Fruit fly (Drosophila melanogaster) whole organism, embryonic: ENCODE results near the gene CG46059.

Source experiments
- CG10431 ChIP-seq: fragments of 200-800 bp; sonication (Bioruptor generic); optimal IDR thresholded peaks from 3 replicates; lab custom pipeline; 2018; ENCODE audit warnings: missing biosample characterization, mild to moderate bottlenecking, missing genetic modification characterization
- CG11093 ChIP-seq: fragments of 200-800 bp; sonication (Bioruptor generic); IDR thresholded peaks from 3 replicates; pipeline ENCODE4 v1.3.6; 2022; ENCODE audit warnings: missing biosample characterization, missing genetic modification characterization
- CG11247 ChIP-seq: fragments of 200-800 bp; sonication (Bioruptor generic); IDR thresholded peaks from 2 replicates; pipeline ENCODE4 v1.3.6; 2022; ENCODE audit warnings: missing biosample characterization, missing genetic modification characterization
- CG11504 ChIP-seq: fragments of 200-800 bp; sonication (Bioruptor generic); optimal IDR thresholded peaks from 3 replicates; lab custom pipeline; 2019; ENCODE audit warnings: missing biosample characterization, mild to moderate bottlenecking, missing genetic modification characterization, moderate library complexity
- CG12659 ChIP-seq: fragments of 200-800 bp; sonication (Bioruptor generic); optimal IDR thresholded peaks from 3 replicates; lab custom pipeline; 2017; ENCODE audit warnings: mild to moderate bottlenecking, missing biosample characterization, missing genetic modification reagents, missing genetic modification characterization
- CG15269 ChIP-seq: fragments of 200-800 bp; sonication (Bioruptor generic); optimal IDR thresholded peaks from 2 replicates; lab custom pipeline; 2018; ENCODE audit warnings: missing biosample characterization, mild to moderate bottlenecking, missing genetic modification characterization, moderate library complexity
- CG17829 ChIP-seq: fragments of 200-800 bp; optimal IDR thresholded peaks from 2 replicates; lab custom pipeline; 2019; ENCODE audit warnings: missing biosample characterization, mild to moderate bottlenecking, missing genetic modification characterization, moderate library complexity
- CG18476 ChIP-seq: fragments of 200-800 bp; sonication (Bioruptor generic); optimal IDR thresholded peaks from 2 replicates; lab custom pipeline; 2016; ENCODE audit warnings: missing biosample characterization, mild to moderate bottlenecking, missing genetic modification characterization
- CG30020 ChIP-seq: fragments of 200-800 bp; optimal IDR thresholded peaks from 2 replicates; lab custom pipeline; 2019; ENCODE audit warnings: missing biosample characterization, mild to moderate bottlenecking, missing genetic modification characterization, moderate library complexity
- CG31224 ChIP-seq: fragments of 200-800 bp; sonication (Bioruptor generic); IDR thresholded peaks from 2 replicates; pipeline ENCODE4 v1.3.6; 2022; ENCODE audit warnings: missing biosample characterization, missing genetic modification characterization
- CG3281 ChIP-seq: fragments of 200-800 bp; sonication (Bioruptor generic); optimal IDR thresholded peaks from 3 replicates; lab custom pipeline; 2017; ENCODE audit warnings: missing biosample characterization, mild to moderate bottlenecking, missing genetic modification characterization
- CG3838 ChIP-seq: fragments of 200-800 bp; sonication (Bioruptor generic); optimal IDR thresholded peaks from 3 replicates; lab custom pipeline; 2016; ENCODE audit warnings: missing biosample characterization, missing genetic modification characterization
- CG7556 ChIP-seq: fragments of 200-800 bp; sonication (Bioruptor generic); optimal IDR thresholded peaks from 2 replicates; lab custom pipeline; 2017; ENCODE audit warnings: missing biosample characterization, mild to moderate bottlenecking, missing genetic modification characterization
- CG7963 ChIP-seq: fragments of 200-800 bp; sonication (Bioruptor generic); IDR thresholded peaks from 3 replicates; pipeline ENCODE4 v1.3.6; 2022; ENCODE audit warnings: missing biosample characterization, missing genetic modification characterization; ENCODE audit not compliant: partially characterized antibody
- CG8924 ChIP-seq: fragments of 200-800 bp; optimal IDR thresholded peaks from 3 replicates; lab custom pipeline; 2019; ENCODE audit warnings: missing biosample characterization, mild to moderate bottlenecking, missing genetic modification characterization, moderate library complexity
- CG9876 ChIP-seq: fragments of 200-800 bp; sonication (Bioruptor generic); optimal IDR thresholded peaks from 2 replicates; lab custom pipeline; 2016; ENCODE audit warnings: missing biosample characterization, missing genetic modification characterization
- D19B ChIP-seq: fragments of 200-800 bp; sonication (Bioruptor generic); optimal IDR thresholded peaks from 2 replicates; lab custom pipeline; 2017; ENCODE audit warnings: missing biosample characterization, mild to moderate bottlenecking, missing genetic modification characterization
- Dad ChIP-seq: fragments of 200-800 bp; sonication (Bioruptor generic); optimal IDR thresholded peaks from 3 replicates; lab custom pipeline; 2016; ENCODE audit warnings: missing biosample characterization, missing genetic modification characterization
- Dp ChIP-seq: fragments of 200-800 bp; sonication (Bioruptor generic); optimal IDR thresholded peaks from 2 replicates; lab custom pipeline; 2018; ENCODE audit warnings: missing biosample characterization, mild to moderate bottlenecking, missing genetic modification characterization, moderate library complexity
- HLH54F ChIP-seq: fragments of 200-800 bp; sonication (Bioruptor generic); optimal IDR thresholded peaks from 3 replicates; lab custom pipeline; 2016; ENCODE audit warnings: missing biosample characterization, missing genetic modification characterization
- Hr78 ChIP-seq, 2 experiments: fragments of 200-800 bp in 1 of 2; fragments of >200 bp in 1 of 2; sonication (Bioruptor generic) in 1 of 2; optimal IDR thresholded peaks; 2 replicates each; lab custom pipeline; 2017 to 2019; ENCODE audit warnings: missing biosample characterization in 2 of 2, missing genetic modification characterization in 2 of 2, mild to moderate bottlenecking in 1 of 2, moderate library complexity in 1 of 2
- Jarid2 ChIP-seq: fragments of 200-800 bp; sonication (Bioruptor generic); optimal IDR thresholded peaks from 3 replicates; lab custom pipeline; 2017; ENCODE audit warnings: mild to moderate bottlenecking, missing biosample characterization, missing genetic modification reagents, missing genetic modification characterization
- NK7.1 ChIP-seq: fragments of 200-800 bp; sonication (Bioruptor generic); optimal IDR thresholded peaks from 3 replicates; lab custom pipeline; 2016; ENCODE audit warnings: missing biosample characterization, missing genetic modification characterization
- Nf-YA ChIP-seq: fragments of 200-800 bp; sonication (Bioruptor generic); IDR thresholded peaks from 2 replicates; pipeline ENCODE4 v1.3.6; 2022; ENCODE audit warnings: missing biosample characterization, missing genetic modification characterization
- PHDP ChIP-seq: fragments of 200-800 bp; sonication (Bioruptor generic); optimal IDR thresholded peaks from 3 replicates; lab custom pipeline; 2018; ENCODE audit warnings: missing biosample characterization, mild to moderate bottlenecking, missing genetic modification characterization, moderate library complexity
- Pdp1 ChIP-seq, 2 experiments: fragments of 200-800 bp; sonication (Bioruptor generic); optimal IDR thresholded peaks; 3 replicates each; lab custom pipeline; 2016; ENCODE audit warnings: missing biosample characterization in 2 of 2, missing genetic modification characterization in 2 of 2, mild to moderate bottlenecking in 1 of 2, moderate library complexity in 1 of 2
- Ravus ChIP-seq: fragments of 200-800 bp; sonication (Bioruptor generic); IDR thresholded peaks from 2 replicates; pipeline ENCODE4 v1.3.6; 2022; ENCODE audit warnings: missing biosample characterization, missing genetic modification characterization
- Xbp1 ChIP-seq: fragments of 200-800 bp; sonication (Bioruptor generic); optimal IDR thresholded peaks from 3 replicates; lab custom pipeline; 2016; ENCODE audit warnings: missing biosample characterization, mild to moderate bottlenecking, missing genetic modification characterization
- Xrp1 ChIP-seq: fragments of 200-800 bp; sonication (Bioruptor generic); IDR thresholded peaks from 2 replicates; pipeline ENCODE4 v1.3.6; 2022; ENCODE audit warnings: missing biosample characterization, missing genetic modification characterization
- ara ChIP-seq: fragments of 200-800 bp; sonication (Bioruptor generic); IDR thresholded peaks from 2 replicates; pipeline ENCODE4 v1.3.6; 2022; ENCODE audit warnings: missing biosample characterization, missing genetic modification characterization
- chm ChIP-seq: fragments of 200-800 bp; sonication (Bioruptor generic); IDR thresholded peaks from 2 replicates; pipeline ENCODE4 v1.3.6; 2022; ENCODE audit warnings: missing biosample characterization, missing genetic modification characterization
- chn ChIP-seq: fragments of 200-800 bp; sonication (Bioruptor generic); optimal IDR thresholded peaks from 2 replicates; lab custom pipeline; 2016; ENCODE audit warnings: missing biosample characterization, missing genetic modification characterization
- croc ChIP-seq: fragments of 200-800 bp; sonication (Bioruptor generic); conservative IDR thresholded peaks from 3 replicates; pipeline ENCODE4 v1.3.6; 2022; ENCODE audit warnings: missing biosample characterization, missing genetic modification characterization
- da ChIP-seq: fragments of 200-800 bp; sonication (Bioruptor generic); optimal IDR thresholded peaks from 2 replicates; lab custom pipeline; 2016; ENCODE audit warnings: missing biosample characterization, missing genetic modification characterization
- exex ChIP-seq: fragments of 200-800 bp; sonication (Bioruptor generic); optimal IDR thresholded peaks from 4 replicates; lab custom pipeline; 2018; ENCODE audit warnings: missing biosample characterization, mild to moderate bottlenecking, missing genetic modification characterization, moderate library complexity
- fd102C ChIP-seq: fragments of 200-800 bp; sonication (Bioruptor generic); optimal IDR thresholded peaks from 2 replicates; lab custom pipeline; 2018; ENCODE audit warnings: missing biosample characterization, mild to moderate bottlenecking, missing genetic modification characterization, moderate library complexity
- ftz-f1 ChIP-seq: fragments of 200-800 bp; sonication (Bioruptor generic); optimal IDR thresholded peaks from 2 replicates; lab custom pipeline; 2016; ENCODE audit warnings: missing biosample characterization, missing genetic modification characterization
- fu2 ChIP-seq: fragments of 200-800 bp; sonication (Bioruptor generic); optimal IDR thresholded peaks from 2 replicates; lab custom pipeline; 2016; ENCODE audit warnings: missing biosample characterization, missing genetic modification characterization
- hkb ChIP-seq, 2 experiments: fragments of 200-800 bp in 1 of 2; fragments of >200 bp in 1 of 2; sonication (Bioruptor generic) in 1 of 2; IDR thresholded peaks in 1 of 2; optimal IDR thresholded peaks in 1 of 2; 2 replicates each; pipeline versions ENCODE4 v1.3.6 to Lab custom; 2017 to 2022; ENCODE audit warnings: missing biosample characterization in 1 of 2, missing genetic modification characterization in 1 of 2
- mirr ChIP-seq: fragments of 200-800 bp; sonication (Bioruptor generic); optimal IDR thresholded peaks from 3 replicates; lab custom pipeline; 2018; ENCODE audit warnings: missing biosample characterization, mild to moderate bottlenecking, missing genetic modification characterization
- nmo ChIP-seq: fragments of 200-800 bp; sonication (Bioruptor generic); optimal IDR thresholded peaks from 2 replicates; lab custom pipeline; 2018; ENCODE audit warnings: missing biosample characterization, mild to moderate bottlenecking, missing genetic modification characterization, moderate library complexity
- ranshi ChIP-seq: fragments of 200-800 bp; sonication (Bioruptor generic); IDR thresholded peaks from 2 replicates; pipeline ENCODE4 v1.3.6; 2022; ENCODE audit warnings: missing biosample characterization, missing genetic modification characterization
- row ChIP-seq: fragments of 200-800 bp; sonication (Bioruptor generic); IDR thresholded peaks from 3 replicates; pipeline ENCODE4 v1.3.6; 2022; ENCODE audit warnings: missing biosample characterization, missing genetic modification characterization
- ssp ChIP-seq: fragments of 200-800 bp; sonication (Bioruptor generic); IDR thresholded peaks from 2 replicates; pipeline ENCODE4 v1.3.6; 2022; ENCODE audit warnings: missing biosample characterization, missing genetic modification characterization
- tgo ChIP-seq: fragments of 200-800 bp; sonication (Bioruptor generic); IDR thresholded peaks from 3 replicates; pipeline ENCODE4 v1.3.6; 2022; ENCODE audit warnings: missing biosample characterization, missing genetic modification characterization
- tll ChIP-seq, 2 experiments: fragments of 200-800 bp in 1 of 2; fragments of >200 bp in 1 of 2; sonication (Bioruptor generic) in 1 of 2; optimal IDR thresholded peaks; 2 replicates each; lab custom pipeline; 2017 to 2019; ENCODE audit warnings: missing biosample characterization in 2 of 2, missing genetic modification characterization in 2 of 2, mild to moderate bottlenecking in 1 of 2, moderate library complexity in 1 of 2
- ttk ChIP-seq: fragments of 200-800 bp; sonication (Bioruptor generic); IDR thresholded peaks from 2 replicates; pipeline ENCODE4 v2.1.2; 2022; ENCODE audit warnings: missing biosample characterization, missing genetic modification characterization
- tx ChIP-seq: fragments of 200-800 bp; sonication (Bioruptor generic); optimal IDR thresholded peaks from 2 replicates; lab custom pipeline; 2016; ENCODE audit warnings: missing biosample characterization, missing genetic modification characterization
- z ChIP-seq: fragments of 200-800 bp; sonication (Bioruptor generic); IDR thresholded peaks from 3 replicates; pipeline ENCODE4 v1.3.6; 2022; ENCODE audit warnings: missing biosample characterization, missing genetic modification characterization

The CG46059 gene

dm6 chr2L:19134814-19135523 lies 48.6 kb downstream of the CG46059 start, which contains the start of gene Polr1D (continued):
- TF ChIP-seq CG3838 (GFP tag; lab: Kevin White, UChicago) (no peak), chn (GFP tag; lab: Kevin White, UChicago) (peak; percentile 19), CG18476 (GFP tag; lab: Kevin White, UChicago) (no peak), Pdp1 (GFP tag; optimal IDR thresholded peaks at IDR 0.05; lab: Kevin White, UChicago) (peak in 1 of 2 experiments; percentile 83), CG11093 (GFP tag; lab: Robert Waterston, UW) (no peak), nmo (GFP tag; lab: Kevin White, UChicago) (peak; percentile 24), CG31224 (no peak), CG7963 (GFP tag; lab: Robert Waterston, UW) (no peak), D19B (no peak), croc (GFP tag; lab: Robert Waterston, UW) (no peak), Jarid2 (GFP tag; lab: Kevin White, UChicago) (no peak), exex (tag; lab: Kevin White, UChicago) (no peak), CG9876 (GFP tag; lab: Kevin White, UChicago) (no peak), Dad (GFP tag; lab: Kevin White, UChicago) (no peak), tx (no peak), Hr78 (GFP tag; optimal IDR thresholded peaks at IDR 0.05; lab: Kevin White, UChicago) (peak in 1 of 2 experiments; percentile 73), NK7.1 (GFP tag; lab: Kevin White, UChicago) (no peak), tgo (no peak), CG11504 (tag; lab: Kevin White, UChicago) (peak; percentile 43), HLH54F (no peak), ssp (GFP tag; lab: Robert Waterston, UW) (no peak), CG30020 (tag; lab: Kevin White, UChicago) (peak; percentile 19), CG12659 (GFP tag; lab: Kevin White, UChicago) (peak; percentile 35), Nf-YA (GFP tag; lab: Robert Waterston, UW) (no peak), CG7556 (GFP tag; lab: Kevin White, UChicago) (peak; percentile 28), CG3281 (no peak), mirr (GFP tag; lab: Kevin White, UChicago) (peak; percentile 76), Dp (GFP tag; lab: Kevin White, UChicago) (no peak), z (peak; percentile 79), da (GFP tag; lab: Kevin White, UChicago) (peak; percentile 10), ttk (GFP tag; lab: Robert Waterston, UW) (no peak), ara (GFP tag; lab: Robert Waterston, UW) (peak; percentile 41; the same call in 1 of the 2 replicates), chm (GFP tag; lab: Robert Waterston, UW) (0 out of 2 replicates have a peak, but pooled peaks have one; percentile 30), Xrp1 (GFP tag; lab: Robert Waterston, UW) (peak; percentile 55; the same call in 1 of the 2 replicates), fd102C (GFP tag; lab: Kevin White, UChicago) (no peak), Ravus (GFP tag; lab: Robert Waterston, UW) (no peak), Xbp1 (GFP tag; lab: Kevin White, UChicago) (peak; percentile 1), CG8924 (tag; lab: Kevin White, UChicago) (peak; percentile 59), tll (GFP tag; optimal IDR thresholded peaks at IDR 0.05; lab: Kevin White, UChicago) (peak in 1 of 2 experiments; percentile 30), fu2 (GFP tag; lab: Kevin White, UChicago) (no peak), CG10431 (GFP tag; lab: Kevin White, UChicago) (peak; percentile 17), PHDP (peak; percentile 14), CG15269 (tag; lab: Kevin White, UChicago) (peak; percentile 51), hkb (optimal IDR thresholded peaks at IDR 0.05; lab: Kevin White, UChicago) (no peak), hkb (GFP tag; IDR thresholded peaks at IDR 0.05; lab: Robert Waterston, UW) (0 out of 2 replicates have a peak, but pooled peaks have one; percentile 53), ranshi (no peak), ftz-f1 (GFP tag; lab: Kevin White, UChicago) (no peak), CG11247 (GFP tag; lab: Robert Waterston, UW) (0 out of 2 replicates have a peak, but pooled peaks have one; percentile 32), row (GFP tag; lab: Robert Waterston, UW) (peak; percentile 67), CG17829 (tag; lab: Kevin White, UChicago) (no peak)
